Fruit fly (Drosophila melanogaster): ENCODE data around the gene CG14570.

- TF ChIP-seq CG12768 (GFP tag; optimal IDR thresholded peaks at IDR 0.05) (no peak), CG14711 (tag; optimal IDR thresholded peaks at IDR 0.05) (no peak), Mnt (GFP tag; optimal IDR thresholded peaks at IDR 0.05) (no peak)
These were observed 11.0 kb upstream of the CG14570 start, which contains the start of gene CG14572 for dm6 chr3L:21741234-21741633.
